Fruit fly (Drosophila melanogaster): ENCODE measurements around the gene Rab3-GEF.

The Rab3-GEF gene

DNA sequence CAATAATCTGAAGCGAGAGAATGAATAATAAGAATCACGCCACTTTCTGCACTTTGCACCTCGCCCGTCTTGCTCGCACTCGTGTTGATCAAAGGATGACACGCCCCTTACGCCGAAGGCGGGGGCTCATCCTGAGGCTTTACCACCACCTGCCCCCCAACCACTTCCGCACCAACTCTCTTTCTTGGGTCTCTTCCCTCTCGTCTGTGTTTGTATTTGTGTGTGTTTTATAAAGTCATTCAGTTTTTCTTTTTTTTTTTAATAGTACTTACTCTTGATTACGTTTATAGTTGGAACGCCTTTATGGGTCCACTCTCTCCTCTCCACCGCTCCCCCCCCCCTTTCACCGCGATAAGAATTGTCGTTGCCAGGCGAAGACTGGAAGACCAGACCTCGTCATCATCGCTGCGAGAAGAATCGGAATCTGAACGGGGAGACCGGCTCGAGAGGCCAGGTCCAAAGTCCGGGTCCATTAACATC is 20.0 kb upstream of the Rab3-GEF start (continued):
- no peak for TF ChIP-seq Ets21C (GFP tag; optimal IDR thresholded peaks at IDR 0.05)
- TF ChIP-seq CG16779 (tag; optimal IDR thresholded peaks at IDR 0.05) = peak; percentile 95
- peak; percentile 87 for TF ChIP-seq CG15336 (GFP tag; IDR thresholded peaks at IDR 0.05)
- peak; percentile 83 for TF ChIP-seq achi (GFP tag; optimal IDR thresholded peaks at IDR 0.05)
- peak; percentile 98 for TF ChIP-seq CG1621 (tag; optimal IDR thresholded peaks at IDR 0.05)
- peak; percentile 91 for TF ChIP-seq Eip78C (GFP tag)
- no peak for TF ChIP-seq Sox15 (GFP tag; optimal IDR thresholded peaks at IDR 0.05)
- peak; percentile 75 for TF ChIP-seq acj6 (GFP tag; optimal IDR thresholded peaks at IDR 0.05)
- peak; percentile 57 for TF ChIP-seq vri (GFP tag; optimal IDR thresholded peaks at IDR 0.05)
- peak; percentile 91 for TF ChIP-seq CG6163 (GFP tag; IDR thresholded peaks at IDR 0.05)
- TF ChIP-seq fkh (GFP tag; optimal IDR thresholded peaks at IDR 0.05) = no peak
- no peak for TF ChIP-seq CG11294 (GFP tag; IDR thresholded peaks at IDR 0.05)
- peak; percentile 99 for TF ChIP-seq spab (GFP tag; optimal IDR thresholded peaks at IDR 0.05)
- TF ChIP-seq CG9139 (GFP tag; optimal IDR thresholded peaks at IDR 0.05) = peak; percentile 100
- peak; percentile 28 for TF ChIP-seq lz (GFP tag; optimal IDR thresholded peaks at IDR 0.05)
- peak; percentile 98 for TF ChIP-seq CG10669 (GFP tag; optimal IDR thresholded peaks at IDR 0.05)
- TF ChIP-seq CG6854 (GFP tag; optimal IDR thresholded peaks at IDR 0.05) = peak; percentile 97
- peak; percentile 74 for TF ChIP-seq CG6792 (GFP tag; optimal IDR thresholded peaks at IDR 0.05)
- peak; percentile 37 for TF ChIP-seq CG10631 (GFP tag; optimal IDR thresholded peaks at IDR 0.05)
- peak; percentile 63 for TF ChIP-seq Hr4 (GFP tag; optimal IDR thresholded peaks at IDR 0.05)
- peak; percentile 93 for TF ChIP-seq CG3919 (GFP tag; optimal IDR thresholded peaks at IDR 0.05)
- TF ChIP-seq Ets96B (tag; optimal IDR thresholded peaks at IDR 0.05) = peak; percentile 94
- TF ChIP-seq fd59A (GFP tag; optimal IDR thresholded peaks at IDR 0.05) = peak; percentile 91
- TF ChIP-seq Blimp-1 (GFP tag; optimal IDR thresholded peaks at IDR 0.05) = peak; percentile 75
- TF ChIP-seq CG8119 (GFP tag; IDR thresholded peaks at IDR 0.05) = peak; percentile 91
- peak; percentile 76 for TF ChIP-seq CG34406 (GFP tag; optimal IDR thresholded peaks at IDR 0.05)
- TF ChIP-seq svp (GFP tag) = peak; percentile 89
- peak; percentile 57 for TF ChIP-seq esn (GFP tag; optimal IDR thresholded peaks at IDR 0.05)
- TF ChIP-seq CG4318 (GFP tag; optimal IDR thresholded peaks at IDR 0.05) = peak; percentile 62

DNA sequence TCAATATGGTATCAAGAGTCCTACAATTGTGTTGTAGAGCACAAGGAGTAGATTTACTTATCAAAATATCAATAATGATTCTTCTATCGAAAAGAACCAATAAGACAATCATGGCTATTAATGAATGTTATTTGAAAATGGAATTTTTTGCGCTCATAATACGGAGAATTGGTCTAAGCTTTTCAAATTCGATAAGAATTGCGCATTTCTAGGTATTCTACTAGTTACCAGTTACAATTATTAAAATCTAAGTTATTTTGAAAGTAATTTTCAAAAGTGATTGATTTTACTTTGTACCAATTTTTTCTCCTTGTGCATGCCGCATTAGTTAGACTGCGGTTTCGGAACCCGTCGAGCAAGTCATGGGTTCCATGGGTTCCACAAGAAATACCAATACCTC is 19.3 kb upstream of the Rab3-GEF start:
- TF ChIP-seq svp (GFP tag) (peak; percentile 36), lz (GFP tag; optimal IDR thresholded peaks at IDR 0.05) (peak; percentile 54), Gug (GFP tag; IDR thresholded peaks at IDR 0.05) (no peak), CG9139 (GFP tag; optimal IDR thresholded peaks at IDR 0.05) (no peak), Met (GFP tag; optimal IDR thresholded peaks at IDR 0.05) (peak; percentile 36), Sox102F (GFP tag; optimal IDR thresholded peaks at IDR 0.05) (no peak), CG11902 (GFP tag; optimal IDR thresholded peaks at IDR 0.05) (no peak), CG11762 (GFP tag; optimal IDR thresholded peaks at IDR 0.05; ENCODE audit: insufficient read depth) (no peak), CG15336 (GFP tag; IDR thresholded peaks at IDR 0.05) (peak; percentile 9; the same call in 1 of the 2 replicates), CG10669 (GFP tag; optimal IDR thresholded peaks at IDR 0.05) (no peak), CG6792 (GFP tag; optimal IDR thresholded peaks at IDR 0.05) (no peak), OdsH (GFP tag; optimal IDR thresholded peaks at IDR 0.05) (no peak), Blimp-1 (GFP tag; optimal IDR thresholded peaks at IDR 0.05) (no peak), fd59A (GFP tag; optimal IDR thresholded peaks at IDR 0.05) (peak; percentile 4), vri (GFP tag; optimal IDR thresholded peaks at IDR 0.05) (no peak), fd85E (GFP tag; optimal IDR thresholded peaks at IDR 0.05) (no peak), CG32006 (GFP tag; optimal IDR thresholded peaks at IDR 0.05) (peak; percentile 25), dac (GFP tag; optimal IDR thresholded peaks at IDR 0.05) (no peak), Sox14 (GFP tag; optimal IDR thresholded peaks at IDR 0.05) (no peak), Eip75B (GFP tag; optimal IDR thresholded peaks at IDR 0.05) (no peak), esn (GFP tag; optimal IDR thresholded peaks at IDR 0.05) (peak; percentile 49), Eip93F (GFP tag; optimal IDR thresholded peaks at IDR 0.05) (no peak), cyc (GFP tag; optimal IDR thresholded peaks at IDR 0.05) (no peak), CG31627 (GFP tag; optimal IDR thresholded peaks at IDR 0.05) (peak; percentile 31), ss (GFP tag; optimal IDR thresholded peaks at IDR 0.05) (no peak), achi (GFP tag; optimal IDR thresholded peaks at IDR 0.05) (no peak), net (GFP tag; optimal IDR thresholded peaks at IDR 0.05) (no peak), CG10631 (GFP tag; optimal IDR thresholded peaks at IDR 0.05) (peak; percentile 18), CG6163 (GFP tag; IDR thresholded peaks at IDR 0.05) (no peak), CG8319 (GFP tag; optimal IDR thresholded peaks at IDR 0.05) (no peak), CG8119 (GFP tag; IDR thresholded peaks at IDR 0.05) (no peak), Ets21C (GFP tag; optimal IDR thresholded peaks at IDR 0.05) (no peak), Lpt (GFP tag; optimal IDR thresholded peaks at IDR 0.05) (no peak), salr (GFP tag; optimal IDR thresholded peaks at IDR 0.05) (no peak), eg (GFP tag; IDR thresholded peaks at IDR 0.05) (no peak)
